Worm (Caenorhabditis elegans): ENCODE results near the gene plpp-1.3.

plpp-1.3 gene

ce11 chrX:10694933-10695332 is at the start of gene plpp-1.3:
plpp-1.3 (plus strand) TSS chrX:10695312.
- TF ChIP-seq nhr-23 (tag; optimal IDR thresholded peaks at IDR 0.05) (no peak), Y55F3AM.14 (GFP tag; optimal IDR thresholded peaks at IDR 0.05) (no peak), unc-39 (tag; optimal IDR thresholded peaks at IDR 0.05) (no peak), sma-9 (GFP tag; optimal IDR thresholded peaks at IDR 0.05) (peak; percentile 44), sma-9 (tag; optimal IDR thresholded peaks at IDR 0.05) (no peak), zag-1 (tag; optimal IDR thresholded peaks at IDR 0.05) (no peak), crh-2 (tag; optimal IDR thresholded peaks at IDR 0.05) (peak; percentile 74), sma-3 (GFP tag; optimal IDR thresholded peaks at IDR 0.05) (peak; percentile 10), peb-1 (tag; optimal IDR thresholded peaks at IDR 0.05) (no peak), unc-62 (GFP tag; optimal IDR thresholded peaks at IDR 0.05) (no peak), sem-4 (tag; optimal IDR thresholded peaks at IDR 0.05) (no peak), unc-55 (GFP tag; optimal IDR thresholded peaks at IDR 0.05) (peak; percentile 32), elt-3 (tag; optimal IDR thresholded peaks at IDR 0.05) (no peak), lin-13 (GFP tag; optimal IDR thresholded peaks at IDR 0.05) (no peak), ceh-16 (tag; optimal IDR thresholded peaks at IDR 0.05) (no peak), ZK546.5 (tag; optimal IDR thresholded peaks at IDR 0.05) (no peak), nhr-10 (tag; optimal IDR thresholded peaks at IDR 0.05) (no peak), ceh-82 (tag; optimal IDR thresholded peaks at IDR 0.05) (no peak), nhr-6 (tag; optimal IDR thresholded peaks at IDR 0.05) (no peak), dmd-4 (tag; optimal IDR thresholded peaks at IDR 0.05) (no peak), mdl-1 (tag; optimal IDR thresholded peaks at IDR 0.05) (no peak), skn-1 (tag; optimal IDR thresholded peaks at IDR 0.05) (no peak), egl-27 (tag; optimal IDR thresholded peaks at IDR 0.05) (no peak), nhr-25 (tag; optimal IDR thresholded peaks at IDR 0.05) (peak; percentile 40), lin-39 (tag; optimal IDR thresholded peaks at IDR 0.05) (no peak), blmp-1 (tag; optimal IDR thresholded peaks at IDR 0.05; ENCODE audit: insufficient read depth) (no peak), mbf-1 (tag; optimal IDR thresholded peaks at IDR 0.05) (no peak), ztf-4 (tag; optimal IDR thresholded peaks at IDR 0.05) (no peak), aly-2 (tag; optimal IDR thresholded peaks at IDR 0.05) (no peak), F13H6.1 (tag; optimal IDR thresholded peaks at IDR 0.05) (peak; percentile 32), nhr-77 (tag; optimal IDR thresholded peaks at IDR 0.05) (no peak), alr-1 (tag; optimal IDR thresholded peaks at IDR 0.05) (no peak), snpc-4 (tag; optimal IDR thresholded peaks at IDR 0.05) (no peak), C34F6.9 (tag; optimal IDR thresholded peaks at IDR 0.05) (peak; percentile 23), fos-1 (tag; optimal IDR thresholded peaks at IDR 0.05) (peak; percentile 47), nhr-11 (tag; optimal IDR thresholded peaks at IDR 0.05) (no peak), ama-1 (optimal IDR thresholded peaks at IDR 0.05) (no peak), nhr-21 (tag; optimal IDR thresholded peaks at IDR 0.05) (no peak), lin-11 (tag; optimal IDR thresholded peaks at IDR 0.05) (no peak), R02D3.7 (tag; optimal IDR thresholded peaks at IDR 0.05) (no peak), nhr-237 (tag; optimal IDR thresholded peaks at IDR 0.05) (no peak), ztf-11 (tag; optimal IDR thresholded peaks at IDR 0.05) (no peak), elt-1 (tag; optimal IDR thresholded peaks at IDR 0.05) (no peak), ztf-1 (GFP tag; conservative IDR thresholded peaks at IDR 0.05) (no peak), gmeb-1 (tag; optimal IDR thresholded peaks at IDR 0.05) (no peak), lsy-2 (tag; optimal IDR thresholded peaks at IDR 0.05) (no peak), mab-5 (tag; optimal IDR thresholded peaks at IDR 0.05) (no peak), nhr-12 (tag; optimal IDR thresholded peaks at IDR 0.05) (no peak), nhr-129 (tag; optimal IDR thresholded peaks at IDR 0.05) (no peak)
